Worm (Caenorhabditis elegans): Measurements from ENCODE around the gene fbxa-157.

ce11 chrV:17947266-17947665 lies 47.7 kb downstream of the fbxa-157 start:
- TF ChIP-seq nhr-11 (tag; optimal IDR thresholded peaks at IDR 0.05), result no peak
- TF ChIP-seq ceh-82 (tag; optimal IDR thresholded peaks at IDR 0.05), result no peak
- no peak for TF ChIP-seq unc-62 (GFP tag; optimal IDR thresholded peaks at IDR 0.05)
- TF ChIP-seq eor-1 (tag; optimal IDR thresholded peaks at IDR 0.05), result no peak
- TF ChIP-seq nhr-12 (tag; optimal IDR thresholded peaks at IDR 0.05), result no peak
- TF ChIP-seq pha-4 (tag; optimal IDR thresholded peaks at IDR 0.05), result no peak
- TF ChIP-seq nhr-237 (tag; optimal IDR thresholded peaks at IDR 0.05), result no peak
- no peak for TF ChIP-seq skn-1 (tag; optimal IDR thresholded peaks at IDR 0.05)
- TF ChIP-seq elt-1 (tag; optimal IDR thresholded peaks at IDR 0.05), result no peak
- TF ChIP-seq ama-1 (optimal IDR thresholded peaks at IDR 0.05), result no peak
- no peak for TF ChIP-seq ceh-9 (tag; optimal IDR thresholded peaks at IDR 0.05)
- no peak for TF ChIP-seq fos-1 (tag; optimal IDR thresholded peaks at IDR 0.05)

Data from whole organism, L3 larva.